Fruit fly (Drosophila melanogaster) whole organism, embryonic: ENCODE measurements around the gene Lamtor3.
A peak's percentile ranks its signal among the peaks of the same experiment; 100 is the strongest.

Experiments used
- Aef1 ChIP-seq: fragments of 200-800 bp; sonication (Bioruptor generic); IDR thresholded peaks from 3 replicates; pipeline ENCODE4 v1.3.6; 2022; ENCODE audit warnings: missing biosample characterization, missing genetic modification characterization
- Bdp1 ChIP-seq: fragments of 200-800 bp; sonication (Bioruptor generic); optimal IDR thresholded peaks from 3 replicates; lab custom pipeline; 2016; ENCODE audit warnings: missing biosample characterization, missing genetic modification characterization
- Bteb2 ChIP-seq: fragments of 200-800 bp; sonication (Bioruptor generic); optimal IDR thresholded peaks from 2 replicates; lab custom pipeline; 2016; ENCODE audit warnings: missing biosample characterization, missing genetic modification characterization
- CG10267 ChIP-seq: fragments of 200-800 bp; sonication (Bioruptor generic); optimal IDR thresholded peaks from 2 replicates; lab custom pipeline; 2018; ENCODE audit warnings: missing biosample characterization, mild to moderate bottlenecking, missing genetic modification characterization, moderate library complexity
- CG11398 ChIP-seq: fragments of 200-800 bp; sonication (Bioruptor generic); optimal IDR thresholded peaks from 2 replicates; lab custom pipeline; 2016; ENCODE audit warnings: missing biosample characterization, missing genetic modification characterization
- CG11560 ChIP-seq: fragments of 200-800 bp; sonication (Bioruptor generic); IDR thresholded peaks from 3 replicates; pipeline ENCODE4 v1.3.6; 2022; ENCODE audit warnings: missing biosample characterization, missing genetic modification characterization
- CG11695 ChIP-seq: fragments of 200-800 bp; sonication (Bioruptor generic); IDR thresholded peaks from 3 replicates; pipeline ENCODE4 v1.3.6; 2022; ENCODE audit warnings: missing biosample characterization, missing genetic modification characterization
- CG12299 ChIP-seq: fragments of 200-800 bp; sonication (Bioruptor generic); optimal IDR thresholded peaks from 2 replicates; lab custom pipeline; 2018; ENCODE audit warnings: missing biosample characterization, mild to moderate bottlenecking, missing genetic modification characterization
- CG12391 ChIP-seq: fragments of 200-800 bp; sonication (Bioruptor generic); optimal IDR thresholded peaks from 3 replicates; lab custom pipeline; 2018; ENCODE audit warnings: missing biosample characterization, mild to moderate bottlenecking, missing genetic modification characterization, moderate library complexity
- CG14050 ChIP-seq: fragments of 200-800 bp; sonication (Bioruptor generic); IDR thresholded peaks from 3 replicates; pipeline ENCODE4 v1.3.6; 2022; ENCODE audit warnings: missing biosample characterization, missing genetic modification characterization
- CG15479 ChIP-seq: fragments of 200-800 bp; sonication (Bioruptor generic); optimal IDR thresholded peaks from 3 replicates; lab custom pipeline; 2019; ENCODE audit warnings: missing biosample characterization, mild to moderate bottlenecking, missing genetic modification characterization, moderate library complexity
- CG1603 ChIP-seq: fragments of 200-800 bp; sonication (Bioruptor generic); optimal IDR thresholded peaks from 2 replicates; lab custom pipeline; 2019; ENCODE audit warnings: missing biosample characterization, mild to moderate bottlenecking, missing genetic modification characterization, moderate library complexity
- CG16863 ChIP-seq: fragments of 200-800 bp; sonication (Bioruptor generic); optimal IDR thresholded peaks from 3 replicates; lab custom pipeline; 2016; ENCODE audit warnings: missing biosample characterization, missing genetic modification characterization
- CG17612 ChIP-seq: fragments of 200-800 bp; sonication (Bioruptor generic); IDR thresholded peaks from 2 replicates; pipeline ENCODE4 v1.3.6; 2022; ENCODE audit warnings: missing biosample characterization, missing genetic modification characterization
- CG2712 ChIP-seq: fragments of 200-800 bp; optimal IDR thresholded peaks from 3 replicates; lab custom pipeline; 2019; ENCODE audit warnings: missing biosample characterization, mild to moderate bottlenecking, missing genetic modification characterization, moderate library complexity
- CG42726 ChIP-seq: fragments of 200-800 bp; sonication (Bioruptor generic); IDR thresholded peaks from 2 replicates; pipeline ENCODE4 v1.3.6; 2022; ENCODE audit warnings: missing biosample characterization, missing genetic modification characterization; ENCODE audit not compliant: partially characterized antibody
- CG4820 ChIP-seq: fragments of 200-800 bp; sonication (Bioruptor generic); optimal IDR thresholded peaks from 3 replicates; lab custom pipeline; 2016; ENCODE audit warnings: missing biosample characterization, missing genetic modification characterization
- CG9609 ChIP-seq: fragments of 200-800 bp; sonication (Bioruptor generic); optimal IDR thresholded peaks from 3 replicates; lab custom pipeline; 2016; ENCODE audit warnings: missing biosample characterization, missing genetic modification characterization
- D19B ChIP-seq: fragments of 200-800 bp; sonication (Bioruptor generic); optimal IDR thresholded peaks from 2 replicates; lab custom pipeline; 2017; ENCODE audit warnings: missing biosample characterization, mild to moderate bottlenecking, missing genetic modification characterization
- ERR ChIP-seq: fragments of 200-800 bp; sonication (Bioruptor generic); optimal IDR thresholded peaks from 2 replicates; lab custom pipeline; 2016; ENCODE audit warnings: missing biosample characterization, missing genetic modification characterization
- Fer1 ChIP-seq: fragments of 200-800 bp; sonication (Bioruptor generic); optimal IDR thresholded peaks from 2 replicates; lab custom pipeline; 2017; ENCODE audit warnings: missing biosample characterization, mild to moderate bottlenecking, missing genetic modification characterization
- Hey ChIP-seq: fragments of 200-800 bp; sonication (Bioruptor generic); optimal IDR thresholded peaks from 3 replicates; lab custom pipeline; 2018; ENCODE audit warnings: missing biosample characterization, mild to moderate bottlenecking, missing genetic modification characterization
- Myb ChIP-seq: fragments of 200-800 bp; sonication (Bioruptor generic); optimal IDR thresholded peaks from 2 replicates; lab custom pipeline; 2016; ENCODE audit warnings: missing biosample characterization, missing genetic modification characterization
- NK7.1 ChIP-seq: fragments of 200-800 bp; sonication (Bioruptor generic); optimal IDR thresholded peaks from 3 replicates; lab custom pipeline; 2016; ENCODE audit warnings: missing biosample characterization, missing genetic modification characterization
- Sin3A ChIP-seq: fragments of >200 bp; optimal IDR thresholded peaks from 2 replicates; lab custom pipeline; 2018
- ap ChIP-seq: fragments of 200-800 bp; sonication (Bioruptor generic); IDR thresholded peaks from 2 replicates; pipeline ENCODE4 v1.3.6; 2022; ENCODE audit warnings: missing biosample characterization, missing genetic modification characterization
- bcd ChIP-seq: fragments of 200-800 bp; sonication (Bioruptor generic); optimal IDR thresholded peaks from 2 replicates; lab custom pipeline; 2017; ENCODE audit warnings: missing biosample characterization, mild to moderate bottlenecking, missing genetic modification characterization
- ci ChIP-seq: fragments of 200-800 bp; sonication (Bioruptor generic); IDR thresholded peaks from 3 replicates; pipeline ENCODE4 v1.3.6; 2022; ENCODE audit warnings: missing biosample characterization, missing genetic modification characterization
- cwo ChIP-seq: fragments of 200-800 bp; sonication (Bioruptor generic); optimal IDR thresholded peaks from 3 replicates; lab custom pipeline; 2017; ENCODE audit warnings: missing biosample characterization, missing genetic modification characterization, mild to moderate bottlenecking, moderate library complexity, missing genetic modification reagents
- dm ChIP-seq: fragments of 200-800 bp; sonication (Bioruptor generic); optimal IDR thresholded peaks from 3 replicates; lab custom pipeline; 2016; ENCODE audit warnings: missing biosample characterization, missing genetic modification characterization
- emc ChIP-seq: fragments of 200-800 bp; sonication (Bioruptor generic); optimal IDR thresholded peaks from 2 replicates; lab custom pipeline; 2016; ENCODE audit warnings: missing biosample characterization, missing genetic modification characterization
- esg ChIP-seq: fragments of 200-800 bp; sonication (Bioruptor generic); conservative IDR thresholded peaks from 2 replicates; pipeline ENCODE4 v1.3.6; 2022; ENCODE audit warnings: missing biosample characterization, missing genetic modification characterization
- fd64A ChIP-seq: fragments of 200-800 bp; sonication (Bioruptor generic); optimal IDR thresholded peaks from 3 replicates; lab custom pipeline; 2018; ENCODE audit warnings: missing biosample characterization, mild to moderate bottlenecking, missing genetic modification characterization
- gce ChIP-seq: fragments of 200-800 bp; sonication (Bioruptor generic); IDR thresholded peaks from 3 replicates; pipeline ENCODE4 v1.3.6; 2022; ENCODE audit warnings: missing biosample characterization, missing genetic modification characterization
- inv ChIP-seq: fragments of 200-800 bp; sonication (Bioruptor generic); IDR thresholded peaks from 2 replicates; pipeline ENCODE4 v1.3.6; 2022; ENCODE audit warnings: missing biosample characterization, missing genetic modification characterization; ENCODE audit not compliant: partially characterized antibody
- ken ChIP-seq: fragments of 200-800 bp; sonication (Bioruptor generic); IDR thresholded peaks from 3 replicates; pipeline ENCODE4 v1.3.6; 2022; ENCODE audit warnings: missing biosample characterization, missing genetic modification characterization
- pita ChIP-seq: fragments of 200-800 bp; sonication (Bioruptor generic); optimal IDR thresholded peaks from 2 replicates; lab custom pipeline; 2017; ENCODE audit warnings: missing biosample characterization, mild to moderate bottlenecking, missing genetic modification characterization
- pnt ChIP-seq: fragments of 200-800 bp; sonication (Bioruptor generic); optimal IDR thresholded peaks from 3 replicates; lab custom pipeline; 2016; ENCODE audit warnings: missing biosample characterization, missing genetic modification characterization
- sens ChIP-seq: fragments of 200-800 bp; sonication (Bioruptor generic); peaks from one replicate; lab custom pipeline; 2016; ENCODE audit warnings: missing biosample characterization, missing genetic modification characterization
- sob ChIP-seq: fragments of 200-800 bp; sonication (Bioruptor generic); IDR thresholded peaks from 2 replicates; pipeline ENCODE4 v1.3.6; 2022; ENCODE audit warnings: missing biosample characterization, missing genetic modification characterization
- yki ChIP-seq: fragments of >200 bp; optimal IDR thresholded peaks from 3 replicates; lab custom pipeline; 2018

The Lamtor3 gene

dm6 chr2L:17452084-17452483 is 28.9 kb upstream of the Lamtor3 start:
- TF ChIP-seq cwo (GFP tag; lab: Kevin White, UChicago) = peak; percentile 38
- TF ChIP-seq CG17612 (GFP tag; lab: Robert Waterston, UW) = no peak
- TF ChIP-seq CG14050 (GFP tag; lab: Robert Waterston, UW) = no peak
- TF ChIP-seq Hey (tag; lab: Kevin White, UChicago) = peak; percentile 92
- TF ChIP-seq Bteb2 = no peak
- TF ChIP-seq CG11560 (tag; lab: Robert Waterston, UW) = no peak
- TF ChIP-seq sens (GFP tag; lab: Kevin White, UChicago) = peak; percentile 50
- TF ChIP-seq yki (lab: Kevin White, UChicago) = no peak
- TF ChIP-seq bcd (GFP tag; lab: Kevin White, UChicago) = no peak
- no peak for TF ChIP-seq Bdp1 (GFP tag; lab: Kevin White, UChicago)
- TF ChIP-seq CG12299 (tag; lab: Kevin White, UChicago) = no peak
- no peak for TF ChIP-seq CG1603 (tag; lab: Kevin White, UChicago)
- TF ChIP-seq CG16863 (GFP tag; lab: Kevin White, UChicago) = no peak

- TF ChIP-seq ERR (GFP tag; lab: Kevin White, UChicago) (no peak), D19B (GFP tag; lab: Kevin White, UChicago) (no peak), CG11398 (GFP tag; lab: Kevin White, UChicago) (no peak), NK7.1 (GFP tag; lab: Kevin White, UChicago) (no peak), CG2712 (tag; lab: Kevin White, UChicago) (no peak), CG12391 (no peak), pita (GFP tag; lab: Kevin White, UChicago) (no peak), CG15479 (GFP tag; lab: Kevin White, UChicago) (no peak), emc (GFP tag; lab: Kevin White, UChicago) (no peak), fd64A (GFP tag; lab: Kevin White, UChicago) (no peak), ci (GFP tag; lab: Robert Waterston, UW) (no peak), pnt (no peak), Sin3A (lab: Kevin White, UChicago) (no peak), CG4820 (no peak)
Observed at dm6 chr2L:17452624-17453023, 28.4 kb upstream of the Lamtor3 start, which contains the start of gene CG5050. CG5050 (plus strand) TSS chr2L:17452924.

- no peak for TF ChIP-seq ken (GFP tag; lab: Robert Waterston, UW)
- TF ChIP-seq gce (GFP tag; lab: Robert Waterston, UW) = no peak
- no peak for TF ChIP-seq CG10267 (tag; lab: Kevin White, UChicago)
- no peak for TF ChIP-seq Fer1 (GFP tag; lab: Kevin White, UChicago)
- no peak for TF ChIP-seq CG42726 (GFP tag; lab: Robert Waterston, UW)
- no peak for TF ChIP-seq Myb (GFP tag; lab: Kevin White, UChicago)
- no peak for TF ChIP-seq dm (GFP tag; lab: Kevin White, UChicago)
- no peak for TF ChIP-seq sob
- TF ChIP-seq CG11695 = no peak
- TF ChIP-seq inv (GFP tag; lab: Robert Waterston, UW) = no peak
- no peak for TF ChIP-seq esg (GFP tag; lab: Robert Waterston, UW)
- no peak for TF ChIP-seq CG9609 (GFP tag; lab: Kevin White, UChicago)
- TF ChIP-seq ap (GFP tag; lab: Robert Waterston, UW) = no peak
- TF ChIP-seq Aef1 = no peak
Observed at dm6 chr2L:17455823-17456222, 25.2 kb upstream of the Lamtor3 start, which contains the start of gene SPH93. SPH93 (minus strand) TSS chr2L:17455923.
